Fruit fly (Drosophila melanogaster): ENCODE results near the gene PLCXD.

PLCXD gene

dm6 chr2L:12092041-12092440, 42.8 kb downstream of the PLCXD start:
- TF ChIP-seq usp (GFP tag; optimal IDR thresholded peaks at IDR 0.05) = no peak
- TF ChIP-seq dl (GFP tag; optimal IDR thresholded peaks at IDR 0.05; ENCODE audit: insufficient read depth in 1 of 2, partially characterized antibody in 2 of 2) = no peak
- no peak for TF ChIP-seq Dfd (GFP tag; optimal IDR thresholded peaks at IDR 0.05)
- TF ChIP-seq CG32264 (GFP tag; optimal IDR thresholded peaks at IDR 0.05) = no peak
- no peak for TF ChIP-seq dmrt93B (GFP tag; optimal IDR thresholded peaks at IDR 0.05)
- no peak for TF ChIP-seq br (GFP tag; optimal IDR thresholded peaks at IDR 0.05)
- TF ChIP-seq Sp1 (GFP tag; optimal IDR thresholded peaks at IDR 0.05) = no peak
- TF ChIP-seq dsf (GFP tag; optimal IDR thresholded peaks at IDR 0.05; ENCODE audit: borderline replicate concordance) = no peak
- no peak for TF ChIP-seq Mio (GFP tag; optimal IDR thresholded peaks at IDR 0.05)
- TF ChIP-seq h (GFP tag; optimal IDR thresholded peaks at IDR 0.05) = no peak

- TF ChIP-seq GATAd (GFP tag; optimal IDR thresholded peaks at IDR 0.05) (no peak), dl (GFP tag; optimal IDR thresholded peaks at IDR 0.05; ENCODE audit: insufficient read depth in 1 of 2, partially characterized antibody in 2 of 2) (no peak)
Measured at dm6 chr2L:12092719-12093118, 43.5 kb downstream of the PLCXD start.

dm6 chr2L:12093652-12094051, 44.4 kb downstream of the PLCXD start:
- peak; percentile 66 for TF ChIP-seq GATAd (GFP tag; optimal IDR thresholded peaks at IDR 0.05)
- TF ChIP-seq Dif (GFP tag; optimal IDR thresholded peaks at IDR 0.05; ENCODE audit: partially characterized antibody) = peak; percentile 25
- TF ChIP-seq psq (GFP tag; optimal IDR thresholded peaks at IDR 0.05) = no peak

- no peak for TF ChIP-seq woc (GFP tag; optimal IDR thresholded peaks at IDR 0.05)
- no peak for TF ChIP-seq sv (GFP tag; optimal IDR thresholded peaks at IDR 0.05)
- no peak for TF ChIP-seq HLH106 (tag; optimal IDR thresholded peaks at IDR 0.05)
- no peak for TF ChIP-seq Rel (GFP tag; optimal IDR thresholded peaks at IDR 0.05)
- no peak for TF ChIP-seq Rel (tag; optimal IDR thresholded peaks at IDR 0.05)
- TF ChIP-seq Jra (GFP tag; optimal IDR thresholded peaks at IDR 0.05) = no peak
- no peak for TF ChIP-seq Vsx2 (GFP tag; optimal IDR thresholded peaks at IDR 0.05; ENCODE audit: partially characterized antibody)
- peak; percentile 60 for TF ChIP-seq Myc (optimal IDR thresholded peaks at IDR 0.05)
Measured at dm6 chr2L:12096396-12096813, 47.2 kb downstream of the PLCXD start, which contains the start of the genes CG6712 and Mt2. CG6712 (minus strand) TSS chr2L:12096511. Mt2 (plus strand) TSS chr2L:12096525.

DNA sequence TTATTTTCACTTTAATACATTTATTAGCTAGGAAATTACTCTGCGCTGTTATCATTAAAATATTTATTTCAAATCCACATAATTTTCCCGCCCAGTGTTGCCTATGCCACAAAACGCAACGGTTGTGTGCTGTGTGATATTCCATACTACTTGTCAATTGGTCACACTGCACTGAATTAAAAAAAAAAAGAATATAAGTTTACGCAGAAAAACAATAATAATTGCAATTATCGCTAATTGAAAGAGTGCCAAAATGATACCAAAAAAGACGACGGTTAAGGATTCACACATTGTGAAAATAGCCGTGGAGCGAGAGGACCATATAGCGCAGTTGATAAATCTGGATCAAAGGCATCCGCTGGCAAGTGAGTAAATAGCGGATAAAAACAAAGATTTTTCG, 48.5 kb downstream of the PLCXD start, which contains the start of gene Ced-12:
Gene Ced-12 (plus strand): TSS at position 141 of the 400 bp plus-strand sequence.
- TF ChIP-seq fru (GFP tag; optimal IDR thresholded peaks at IDR 0.05) (no peak), ey (GFP tag; optimal IDR thresholded peaks at IDR 0.05) (no peak), Mio (GFP tag; optimal IDR thresholded peaks at IDR 0.05) (no peak), tai (GFP tag; optimal IDR thresholded peaks at IDR 0.05) (no peak), woc (GFP tag; optimal IDR thresholded peaks at IDR 0.05) (no peak), psq (GFP tag; optimal IDR thresholded peaks at IDR 0.05) (no peak), rgr (GFP tag; optimal IDR thresholded peaks at IDR 0.05) (no peak)

Data from whole organism, wandering third instar larva.